Fruit fly (Drosophila melanogaster): ENCODE results near the gene TfIIEbeta.

Gene TfIIEbeta

DNA sequence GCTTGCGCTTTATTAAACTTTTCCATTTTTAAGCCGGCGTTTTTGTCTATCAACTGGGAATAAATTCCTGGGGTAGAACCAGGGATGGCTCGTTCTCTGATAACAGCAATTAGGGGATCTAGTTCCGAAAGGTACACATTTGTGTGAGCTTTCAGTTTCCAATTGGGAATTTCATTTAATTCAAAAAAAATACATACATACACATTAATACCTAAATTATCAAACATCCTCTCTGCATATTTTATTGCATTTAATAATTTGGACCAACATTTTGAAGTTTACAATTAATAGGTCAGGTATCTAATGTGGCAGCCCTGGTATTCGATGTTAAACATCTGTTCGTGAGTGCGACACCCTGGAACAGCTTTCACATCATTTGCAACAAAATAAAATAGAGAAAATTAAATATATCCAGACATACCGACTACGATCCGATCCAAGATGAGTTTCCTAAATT lies 27.7 kb upstream of the TfIIEbeta start, which contains the start of the genes CG15011 and CG1309 (continued):
- TF ChIP-seq row (GFP tag; IDR thresholded peaks at IDR 0.05) (peak; percentile 98), croc (GFP tag; conservative IDR thresholded peaks at IDR 0.05) (peak; percentile 59), h (optimal IDR thresholded peaks at IDR 0.05) (no peak), CG3065 (GFP tag; optimal IDR thresholded peaks at IDR 0.05) (peak; percentile 54), dati (GFP tag; IDR thresholded peaks at IDR 0.05) (no peak), H2.0 (GFP tag; IDR thresholded peaks at IDR 0.05) (peak; percentile 56), CG12299 (tag; optimal IDR thresholded peaks at IDR 0.05) (peak; percentile 67), CG7928 (GFP tag; optimal IDR thresholded peaks at IDR 0.05) (peak; percentile 100), Vsx1 (GFP tag; optimal IDR thresholded peaks at IDR 0.05) (peak; percentile 54), CG17802 (tag; optimal IDR thresholded peaks at IDR 0.05) (peak; percentile 37), Dp (GFP tag; optimal IDR thresholded peaks at IDR 0.05) (peak; percentile 12), hbn (GFP tag; IDR thresholded peaks at IDR 0.05; ENCODE audit: partially characterized antibody) (no peak), mirr (GFP tag; optimal IDR thresholded peaks at IDR 0.05) (peak; percentile 65), slou (GFP tag; optimal IDR thresholded peaks at IDR 0.05) (peak; percentile 84), CG16863 (GFP tag; optimal IDR thresholded peaks at IDR 0.05) (peak; percentile 83), CG16779 (GFP tag; IDR thresholded peaks at IDR 0.05) (no peak), TFAM (GFP tag; optimal IDR thresholded peaks at IDR 0.05) (peak; percentile 17), ab (GFP tag; optimal IDR thresholded peaks at IDR 0.05) (peak; percentile 42), CG13296 (GFP tag; optimal IDR thresholded peaks at IDR 0.05) (peak; percentile 78), Abd-B (GFP tag; optimal IDR thresholded peaks at IDR 0.05) (peak; percentile 89), gcm (GFP tag; optimal IDR thresholded peaks at IDR 0.05) (peak; percentile 77), lbe (GFP tag; optimal IDR thresholded peaks at IDR 0.05) (peak; percentile 70), NFAT (GFP tag; IDR thresholded peaks at IDR 0.05) (peak; percentile 35; the same call in 1 of the 2 replicates), CG32532 (GFP tag; IDR thresholded peaks at IDR 0.05) (peak; percentile 83), CG17385 (GFP tag; optimal IDR thresholded peaks at IDR 0.05) (peak; percentile 63), CG8089 (GFP tag; optimal IDR thresholded peaks at IDR 0.05) (peak; percentile 71), al (GFP tag; IDR thresholded peaks at IDR 0.05) (peak; percentile 78), CG4854 (GFP tag; optimal IDR thresholded peaks at IDR 0.05) (peak; percentile 81), peb (GFP tag; IDR thresholded peaks at IDR 0.05) (peak; percentile 63), dpn (GFP tag; optimal IDR thresholded peaks at IDR 0.05) (peak; percentile 85 to 88), ase (GFP tag; IDR thresholded peaks at IDR 0.05) (peak; percentile 72; the same call in 2 of the 3 replicates), Hand (GFP tag; optimal IDR thresholded peaks at IDR 0.05) (peak; percentile 36), CG8478 (optimal IDR thresholded peaks at IDR 0.05) (no peak), fd3F (GFP tag; optimal IDR thresholded peaks at IDR 0.05) (peak; percentile 73), CG2712 (tag; optimal IDR thresholded peaks at IDR 0.05) (peak; percentile 90), danr (GFP tag; IDR thresholded peaks at IDR 0.05) (peak; percentile 28; the same call in 1 of the 2 replicates), CG17612 (GFP tag; IDR thresholded peaks at IDR 0.05) (0 out of 2 replicates have a peak, but pooled peaks have one; percentile 6), crol (GFP tag; IDR thresholded peaks at IDR 0.05) (peak; percentile 16; the same call in 1 of the 2 replicates), CG9797 (GFP tag; optimal IDR thresholded peaks at IDR 0.05) (peak; percentile 32), disco-r (GFP tag; optimal IDR thresholded peaks at IDR 0.05) (peak; percentile 71), CG11696 (GFP tag; IDR thresholded peaks at IDR 0.05) (no peak), CG18764 (GFP tag; optimal IDR thresholded peaks at IDR 0.05) (peak; percentile 75), CG15514 (GFP tag; optimal IDR thresholded peaks at IDR 0.05) (peak; percentile 100), CG6683 (GFP tag; optimal IDR thresholded peaks at IDR 0.05) (peak; percentile 49), ro (GFP tag; IDR thresholded peaks at IDR 0.05) (no peak), tll (GFP tag; optimal IDR thresholded peaks at IDR 0.05) (no peak), CG7786 (GFP tag; optimal IDR thresholded peaks at IDR 0.05) (peak; percentile 82), CG14050 (GFP tag; IDR thresholded peaks at IDR 0.05) (peak; percentile 62), Myb (GFP tag; optimal IDR thresholded peaks at IDR 0.05) (peak; percentile 62), abd-A (tag; optimal IDR thresholded peaks at IDR 0.05) (peak; percentile 85), Dad (GFP tag; optimal IDR thresholded peaks at IDR 0.05) (peak; percentile 81)
